Worm (Caenorhabditis elegans) whole organism, L4/young adult: ENCODE measurements around the gene F17C11.12.

ENCODE experiments used
- W03F9.2 ChIP-seq: fragments of 150-350 bp; optimal IDR thresholded peaks from 2 replicates; lab custom pipeline; 2014; ENCODE audit warnings: missing biosample characterization, missing genetic modification characterization
- dao-5 ChIP-seq: sonication (generic microtip); optimal IDR thresholded peaks from 2 replicates; lab custom pipeline; 2016; ENCODE audit warnings: missing genotype, missing genetic modification characterization, moderate library complexity, missing compliant biosample characterization
- him-1 ChIP-seq: sonication (generic microtip); optimal IDR thresholded peaks from 2 replicates; lab custom pipeline; 2016; ENCODE audit warnings: missing genotype, missing genetic modification reagents, missing genetic modification characterization, missing compliant biosample characterization

The F17C11.12 gene

DNA sequence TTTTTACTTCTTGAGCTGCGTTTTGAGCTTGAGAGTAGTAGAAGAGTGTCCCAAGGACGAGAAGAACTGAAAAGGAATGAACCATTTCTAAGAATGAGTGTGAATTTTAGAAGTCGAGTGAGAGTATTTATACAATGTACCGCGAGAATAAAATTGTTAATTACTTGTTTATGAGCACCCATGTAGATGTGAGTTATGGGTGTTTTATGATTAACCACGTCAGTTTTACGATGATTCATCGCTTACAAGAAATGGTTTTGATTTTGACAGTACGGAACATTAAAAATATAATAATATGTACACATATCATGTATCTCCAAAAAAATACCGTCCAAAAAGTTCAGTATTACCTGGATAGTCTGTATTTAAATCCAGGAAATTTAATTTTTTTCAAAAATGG, 17.6 kb upstream of the F17C11.12 start, which contains the start of gene clec-221:
clec-221 (minus strand) TSS at position 101 of the 400 bp plus-strand sequence.
- no peak for TF ChIP-seq W03F9.2 (tag; lab: Kevin White, UChicago)
- no peak for TF ChIP-seq dao-5 (tag; lab: Kevin White, UChicago)
- no peak for TF ChIP-seq him-1 (tag; lab: Kevin White, UChicago)

DNA sequence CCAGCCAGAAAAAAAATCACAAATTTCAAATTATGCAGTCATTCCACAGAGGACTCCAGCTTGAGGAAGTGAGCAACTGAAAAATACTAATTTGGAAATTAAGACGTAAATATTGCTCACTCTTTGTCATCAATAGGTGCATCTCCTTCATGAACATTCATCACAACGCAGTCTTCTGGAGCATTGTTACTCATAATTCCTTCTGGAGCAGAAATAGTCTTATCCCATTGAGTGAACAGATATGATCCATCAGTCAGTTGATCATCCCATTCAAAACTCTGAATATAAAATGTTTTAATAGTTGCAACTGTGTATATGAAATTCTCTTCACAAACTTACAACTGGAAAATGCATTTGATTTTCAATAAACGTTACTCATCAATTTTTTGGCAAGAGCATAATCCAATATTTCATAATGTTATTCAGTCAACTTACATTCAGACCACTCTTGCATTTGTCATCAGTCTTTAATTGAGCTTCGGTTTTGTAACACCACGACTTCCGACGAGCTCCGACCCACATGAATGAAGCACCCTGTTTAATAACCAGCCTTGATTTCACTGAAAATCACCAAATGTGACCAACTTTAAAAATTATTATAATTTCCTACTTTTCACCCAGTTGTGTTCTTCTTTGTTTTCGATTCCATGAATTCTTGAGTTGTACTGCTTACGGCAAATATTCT, 16.9 kb upstream of the F17C11.12 start:
- TF ChIP-seq him-1 (tag; lab: Kevin White, UChicago) = no peak
- no peak for TF ChIP-seq dao-5 (tag; lab: Kevin White, UChicago)
- no peak for TF ChIP-seq W03F9.2 (tag; lab: Kevin White, UChicago)

DNA sequence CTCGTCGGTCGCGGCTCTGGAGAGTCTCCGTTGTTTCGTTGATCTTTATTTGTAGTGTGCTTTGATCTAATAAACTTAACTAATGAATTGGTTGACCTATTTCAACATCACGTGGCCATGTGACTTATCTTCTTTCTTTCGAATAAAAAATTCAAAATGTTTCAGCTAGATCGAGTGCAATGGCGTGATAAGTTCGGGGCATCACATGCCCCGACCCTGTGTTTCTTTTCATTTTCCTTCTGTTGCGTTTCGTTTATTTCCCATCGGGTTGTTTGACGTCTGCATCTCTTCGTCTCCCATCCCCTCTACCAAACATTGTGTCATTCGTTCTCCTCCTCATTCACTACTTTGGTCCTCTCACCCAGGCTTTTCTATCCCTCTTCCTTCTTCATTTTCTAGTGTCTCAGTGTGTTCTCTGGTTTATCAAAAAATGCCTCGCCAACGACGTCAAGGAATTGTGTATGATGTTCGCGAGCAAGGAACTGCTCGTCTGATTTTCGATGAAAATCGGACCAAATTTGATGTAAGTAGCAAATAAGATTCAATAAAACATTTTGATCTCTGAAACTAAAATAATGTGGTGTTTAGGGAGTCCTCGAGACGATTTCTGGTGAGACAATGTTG, 15.0 kb upstream of the F17C11.12 start, which contains the start of gene F17C11.4:
F17C11.4 (plus strand) TSS at position 206 of the 624 bp plus-strand sequence.
- TF ChIP-seq him-1 (tag; lab: Kevin White, UChicago) (no peak), W03F9.2 (tag; lab: Kevin White, UChicago) (peak; percentile 62), dao-5 (tag; lab: Kevin White, UChicago) (no peak)

DNA sequence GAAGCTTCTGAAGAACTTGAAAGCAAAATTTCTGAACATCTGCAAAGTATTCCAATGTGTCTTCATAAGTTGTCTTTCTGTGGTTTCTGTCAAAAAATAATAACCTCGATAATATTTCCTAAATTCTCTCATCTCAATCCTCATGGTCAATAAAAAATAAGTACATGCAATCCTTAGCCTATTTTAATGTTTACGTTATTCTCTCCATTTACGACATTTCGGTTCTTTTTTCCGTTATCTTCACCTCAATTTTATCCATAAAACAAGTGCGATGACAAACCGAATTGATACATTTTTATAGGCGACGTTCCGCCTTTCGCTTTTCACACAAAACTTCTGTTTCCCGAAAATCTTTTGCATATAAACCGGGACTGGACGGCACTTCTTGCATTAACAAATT, 12.8 kb upstream of the F17C11.12 start, which contains the start of gene col-153:
col-153 (plus strand) TSS at position 301 of the 400 bp plus-strand sequence.
- TF ChIP-seq dao-5 (tag; lab: Kevin White, UChicago) = no peak
- no peak for TF ChIP-seq him-1 (tag; lab: Kevin White, UChicago)
- no peak for TF ChIP-seq W03F9.2 (tag; lab: Kevin White, UChicago)

DNA sequence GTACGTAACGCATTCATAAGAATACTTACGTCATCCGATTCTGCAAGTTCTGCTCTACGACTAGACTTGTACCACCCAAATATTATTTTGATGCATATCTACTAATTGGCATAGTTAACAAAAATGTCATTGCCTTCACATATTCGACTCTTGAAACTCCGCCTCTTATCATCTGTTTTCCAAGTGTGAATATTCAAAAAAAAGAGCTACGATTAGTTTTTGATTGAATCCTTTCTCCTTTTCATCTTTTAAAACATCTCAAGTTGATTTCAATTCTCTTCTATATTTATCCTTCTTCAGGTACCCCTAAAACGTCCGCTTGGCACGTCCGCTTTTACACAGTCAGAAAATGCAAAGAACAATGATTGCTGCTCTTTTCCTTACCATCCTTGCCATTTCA, 11.2 kb upstream of the F17C11.12 start, which contains the start of gene F17C11.2:
F17C11.2 (plus strand) TSS at position 301 of the 400 bp plus-strand sequence.
- TF ChIP-seq W03F9.2 (tag; lab: Kevin White, UChicago) (no peak), dao-5 (tag; lab: Kevin White, UChicago) (no peak), him-1 (tag; lab: Kevin White, UChicago) (no peak)

DNA sequence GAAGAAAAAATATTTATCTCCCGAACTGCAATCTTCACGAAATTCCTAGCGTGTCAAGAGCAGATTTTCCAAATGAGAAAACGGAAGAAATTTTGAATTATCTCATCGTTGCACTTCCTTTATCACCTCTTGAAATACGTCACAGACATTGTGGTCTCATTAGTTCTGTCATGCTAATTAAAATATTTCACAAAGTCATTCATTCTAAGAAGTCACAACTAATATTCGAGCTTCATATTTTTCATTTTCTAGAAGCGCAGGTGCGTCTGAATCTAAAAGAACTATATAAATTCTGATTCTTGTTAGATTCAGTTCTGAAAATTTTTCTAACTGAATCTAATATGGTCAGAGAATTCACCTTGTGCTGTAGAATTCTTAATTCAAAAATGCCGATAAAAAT, 10.5 kb upstream of the F17C11.12 start:
- no peak for TF ChIP-seq dao-5 (tag; lab: Kevin White, UChicago)
- TF ChIP-seq him-1 (tag; lab: Kevin White, UChicago) = no peak
- TF ChIP-seq W03F9.2 (tag; lab: Kevin White, UChicago) = no peak

DNA sequence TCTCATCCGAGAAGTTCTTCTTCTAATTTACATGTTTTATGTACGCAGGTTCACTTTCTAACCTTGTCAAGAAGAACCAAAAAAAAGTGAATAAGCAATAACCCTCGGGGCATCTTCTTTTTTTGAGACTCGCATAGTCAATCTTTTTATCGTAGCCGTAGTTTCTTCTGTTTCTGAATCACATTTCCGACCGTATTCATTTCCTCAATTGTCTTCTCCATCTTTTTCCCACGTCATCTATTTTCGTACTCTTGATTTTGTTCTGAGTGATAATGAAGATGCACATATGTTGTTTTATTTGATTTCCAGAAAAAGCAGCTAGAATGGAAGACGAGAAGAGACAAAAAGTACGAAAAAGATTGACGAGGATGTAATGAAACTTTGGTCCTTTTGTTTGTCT, 8.2 kb upstream of the F17C11.12 start:
- TF ChIP-seq dao-5 (tag; lab: Kevin White, UChicago) (no peak), him-1 (tag; lab: Kevin White, UChicago) (no peak), W03F9.2 (tag; lab: Kevin White, UChicago) (no peak)

DNA sequence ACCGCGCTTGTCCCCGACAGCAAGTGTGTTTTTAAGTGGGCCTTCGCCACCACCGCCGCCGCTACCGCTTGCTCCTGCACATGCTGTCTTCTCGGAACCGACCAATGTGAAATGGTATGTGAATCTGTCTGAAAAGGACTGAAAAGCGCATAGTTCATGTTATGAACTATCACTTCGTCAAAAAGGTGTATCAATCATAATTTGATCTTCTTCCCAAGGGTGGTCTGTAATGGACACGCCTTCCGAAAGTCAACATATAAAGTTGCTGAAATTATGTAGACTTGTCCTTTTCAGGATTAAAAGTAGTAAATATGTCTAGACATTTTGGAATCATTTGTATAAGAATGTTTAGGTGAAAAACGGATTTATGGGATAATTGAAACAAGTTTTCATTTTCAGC, 5.4 kb upstream of the F17C11.12 start, which contains the start of gene zip-9:
zip-9 (plus strand) TSS at position 301 of the 400 bp plus-strand sequence.
- TF ChIP-seq him-1 (tag; lab: Kevin White, UChicago) (no peak), dao-5 (tag; lab: Kevin White, UChicago) (no peak), W03F9.2 (tag; lab: Kevin White, UChicago) (no peak)

DNA sequence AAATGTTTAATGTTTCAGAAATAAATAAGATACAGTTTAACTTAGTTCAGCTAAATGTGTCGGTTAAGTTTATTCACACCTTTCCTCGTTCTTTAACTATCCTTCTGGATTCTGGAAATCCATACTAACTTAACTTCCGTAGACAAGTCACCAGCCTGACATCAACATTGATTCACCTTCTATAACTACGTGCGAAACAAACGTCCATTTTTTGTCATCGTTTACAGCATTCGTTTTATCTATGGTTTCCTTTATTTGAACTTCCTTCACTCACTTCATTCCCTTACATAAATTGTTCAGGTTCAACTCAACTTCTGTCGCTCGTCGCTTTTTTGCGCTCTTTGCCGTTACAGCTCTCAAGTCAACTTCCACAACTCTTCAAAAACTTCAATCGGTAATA, 4.4 kb upstream of the F17C11.12 start, which contains the start of gene F17C11.26:
F17C11.26 (plus strand) TSS at position 301 of the 400 bp plus-strand sequence.
- no peak for TF ChIP-seq dao-5 (tag; lab: Kevin White, UChicago)
- no peak for TF ChIP-seq him-1 (tag; lab: Kevin White, UChicago)
- no peak for TF ChIP-seq W03F9.2 (tag; lab: Kevin White, UChicago)

DNA sequence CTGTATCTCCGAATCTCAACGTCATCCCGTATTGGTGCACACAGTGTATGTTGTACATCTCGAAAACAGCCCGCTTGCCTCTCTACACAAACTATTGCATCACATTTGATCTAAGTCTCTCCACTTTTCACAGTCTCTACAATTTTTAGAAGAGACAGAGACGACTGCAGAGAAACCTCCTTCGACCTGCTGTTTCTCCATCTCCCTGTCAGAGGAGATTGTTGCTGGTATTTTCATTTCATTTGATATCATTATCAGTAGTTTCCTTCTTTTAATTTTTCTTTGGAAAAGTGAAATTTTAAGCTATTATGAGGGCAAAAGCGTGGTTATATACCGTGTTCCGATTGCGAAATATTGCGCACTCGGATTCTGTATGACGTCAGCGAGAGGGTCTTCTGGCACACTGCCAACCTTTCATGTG, 3.9 kb upstream of the F17C11.12 start:
- TF ChIP-seq him-1 (tag; lab: Kevin White, UChicago) (no peak), W03F9.2 (tag; lab: Kevin White, UChicago) (peak; percentile 19), dao-5 (tag; lab: Kevin White, UChicago) (no peak)

DNA sequence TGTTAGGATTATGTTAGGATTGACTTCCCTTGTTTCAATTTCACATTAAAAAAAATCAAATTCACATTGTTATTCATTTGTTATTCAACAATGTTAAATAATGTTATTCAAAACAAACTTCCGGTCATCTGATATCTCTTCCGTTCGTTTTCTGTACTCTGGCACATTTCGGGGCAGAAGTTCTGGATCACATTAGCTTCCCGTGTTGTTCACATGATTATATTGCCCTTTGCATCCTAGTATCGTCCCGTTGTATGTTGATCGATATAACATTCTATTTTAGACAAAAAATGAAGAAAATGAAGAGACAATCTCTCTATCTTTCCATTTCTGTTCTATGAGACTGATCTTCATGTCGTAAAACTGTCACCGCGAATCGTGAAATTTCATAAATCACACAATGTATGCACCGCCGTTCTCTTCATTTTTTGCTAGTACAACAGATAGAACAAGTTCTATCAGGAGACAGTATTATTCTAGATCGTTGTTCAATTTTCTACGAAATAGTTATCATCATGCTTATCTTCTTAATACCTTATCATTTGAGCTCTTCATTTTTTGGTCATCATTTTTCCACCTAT, 3.4 kb upstream of the F17C11.12 start:
- TF ChIP-seq W03F9.2 (tag; lab: Kevin White, UChicago) (no peak), dao-5 (tag; lab: Kevin White, UChicago) (no peak), him-1 (tag; lab: Kevin White, UChicago) (no peak)

DNA sequence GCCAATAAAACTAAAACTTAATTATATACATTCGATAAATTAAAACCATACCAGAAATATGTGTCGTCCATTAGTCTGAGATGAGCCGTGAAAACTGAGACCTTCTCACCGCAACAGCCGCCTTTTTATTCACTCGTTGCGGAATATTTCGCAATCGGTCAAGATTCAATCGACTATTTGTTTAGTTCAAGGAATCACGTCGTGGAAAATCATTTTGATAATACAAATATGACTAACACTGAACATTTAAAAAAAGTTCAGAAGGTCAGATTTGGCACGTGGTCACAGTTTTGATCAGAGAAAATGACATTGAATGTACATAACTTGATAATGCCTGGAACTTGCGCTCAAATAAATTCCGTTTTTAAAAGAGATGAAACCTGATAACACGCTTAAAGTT, 2.0 kb upstream of the F17C11.12 start, which contains the start of gene F17C11.11:
F17C11.11 (minus strand) TSS at position 79 of the 400 bp plus-strand sequence.
- TF ChIP-seq W03F9.2 (tag; lab: Kevin White, UChicago) (no peak), dao-5 (tag; lab: Kevin White, UChicago) (no peak), him-1 (tag; lab: Kevin White, UChicago) (no peak)

DNA sequence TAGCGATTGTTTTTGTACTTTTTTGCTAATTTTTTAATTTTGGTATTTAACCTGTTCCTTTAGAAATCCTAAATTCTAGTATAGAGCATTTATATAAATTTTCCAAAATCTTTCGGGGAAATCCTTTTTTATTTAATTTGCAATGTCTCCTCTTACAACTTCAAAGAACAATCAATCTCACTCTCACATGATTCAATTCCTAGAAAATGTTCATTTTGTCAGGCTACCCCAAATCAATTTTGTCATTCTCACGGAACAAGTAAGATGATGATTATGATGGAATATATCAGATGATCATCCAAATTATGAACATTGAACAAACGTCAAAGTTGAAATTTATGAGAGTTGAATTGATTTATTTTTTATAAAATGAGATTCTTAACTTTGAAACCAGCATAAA, 574 bp upstream of the F17C11.12 start:
- TF ChIP-seq him-1 (tag; lab: Kevin White, UChicago) (no peak), dao-5 (tag; lab: Kevin White, UChicago) (no peak), W03F9.2 (tag; lab: Kevin White, UChicago) (peak; percentile 10)
